Worm (Caenorhabditis elegans) whole organism, L3 larva: ENCODE results near the gene H23N18.5.

Experiments used
- daf-12 ChIP-seq: fragments of 150-350 bp; optimal IDR thresholded peaks from 2 replicates; lab custom pipeline; 2014; ENCODE audit warnings: missing biosample characterization, missing genetic modification reagents, missing genetic modification characterization
- eor-1 ChIP-seq, 2 experiments: fragments of 150-350 bp; optimal IDR thresholded peaks; 2 replicates each; lab custom pipeline; 2014 to 2018; ENCODE audit warnings: missing biosample characterization in 2 of 2, missing genetic modification characterization in 2 of 2
- lin-15B ChIP-seq: fragments of 150-350 bp; optimal IDR thresholded peaks from 2 replicates; lab custom pipeline; 2014; ENCODE audit warnings: missing biosample characterization, missing genetic modification characterization
- pha-4 ChIP-seq: fragments of 150-350 bp; optimal IDR thresholded peaks from 2 replicates; lab custom pipeline; 2014; ENCODE audit warnings: missing biosample characterization, missing genetic modification reagents, missing genetic modification characterization

ce11 chrV:4914879-4915278 lies 2.7 kb upstream of the H23N18.5 start, which contains the start of gene H23N18.6:
- TF ChIP-seq pha-4 (tag; lab: Kevin White, UChicago) (no peak), daf-12 (tag; lab: Kevin White, UChicago) (no peak), eor-1 (tag; optimal IDR thresholded peaks at IDR 0.05; lab: Kevin White, UChicago) (no peak), lin-15B (tag; lab: Kevin White, UChicago) (no peak)
